Worm (Caenorhabditis elegans) whole organism, young adult: ENCODE measurements around the gene dpff-1.

Source experiments
- B0019.2 ChIP-seq: fragments of 200-800 bp; sonication (Bioruptor generic); conservative IDR thresholded peaks from 2 replicates; pipeline ENCODE4 v1.3.6; 2022; ENCODE audit warnings: missing genetic modification reagents, missing genetic modification characterization, missing compliant biosample characterization
- B0261.1 ChIP-seq: sonication (generic microtip); optimal IDR thresholded peaks from 2 replicates; lab custom pipeline; 2016; ENCODE audit warnings: mild to moderate bottlenecking, missing genetic modification characterization, moderate library complexity, missing compliant biosample characterization
- B0336.3 ChIP-seq: fragments of 200-800 bp; sonication (Bioruptor generic); IDR thresholded peaks from 2 replicates; pipeline ENCODE4 v1.3.6; 2022; ENCODE audit warnings: missing genetic modification characterization, missing compliant biosample characterization
- C06A6.2 ChIP-seq: fragments of 200-800 bp; sonication (Bioruptor generic); conservative IDR thresholded peaks from 2 replicates; pipeline ENCODE4 v1.3.6; 2022; ENCODE audit warnings: missing genetic modification characterization, missing compliant biosample characterization
- D2030.7 ChIP-seq: fragments of 200-800 bp; sonication (Bioruptor generic); IDR thresholded peaks from 2 replicates; pipeline ENCODE4 v1.3.6; 2022; ENCODE audit warnings: missing genetic modification reagents, missing genetic modification characterization, missing compliant biosample characterization
- F55B11.4 ChIP-seq: sonication (generic microtip); optimal IDR thresholded peaks from 2 replicates; lab custom pipeline; 2016; ENCODE audit warnings: missing compliant biosample characterization, missing genetic modification characterization, borderline replicate concordance; ENCODE audit not compliant: insufficient read depth
- F57A8.1 ChIP-seq: fragments of 200-800 bp; sonication (Bioruptor generic); optimal IDR thresholded peaks from 2 replicates; lab custom pipeline; 2018; ENCODE audit warnings: mild to moderate bottlenecking, missing genetic modification characterization, moderate library complexity, missing compliant biosample characterization
- F57C9.4 ChIP-seq: sonication (generic microtip); optimal IDR thresholded peaks from 2 replicates; lab custom pipeline; 2017; ENCODE audit warnings: mild to moderate bottlenecking, missing genetic modification characterization, missing compliant biosample characterization
- Y53F4B.3 ChIP-seq: fragments of 200-800 bp; sonication (Bioruptor generic); IDR thresholded peaks from 2 replicates; pipeline ENCODE4 v1.3.6; 2022; ENCODE audit warnings: missing genetic modification reagents, missing genetic modification characterization, missing compliant biosample characterization
- Y53G8AR.9 ChIP-seq: fragments of 200-800 bp; sonication (Bioruptor generic); conservative IDR thresholded peaks from 2 replicates; pipeline ENCODE4 v1.3.6; 2022; ENCODE audit warnings: missing genetic modification reagents, missing genetic modification characterization, missing compliant biosample characterization
- Y56A3A.18 ChIP-seq: fragments of 200-800 bp; sonication (Bioruptor generic); IDR thresholded peaks from 2 replicates; pipeline ENCODE4 v1.3.6; 2022; ENCODE audit warnings: missing genetic modification reagents, missing genetic modification characterization, missing compliant biosample characterization
- Y95B8A.8 ChIP-seq: fragments of 200-800 bp; sonication (Bioruptor generic); IDR thresholded peaks from 2 replicates; pipeline ENCODE4 v1.3.6; 2022; ENCODE audit warnings: missing genetic modification reagents, missing genetic modification characterization, missing compliant biosample characterization
- aptf-2 ChIP-seq: fragments of 200-800 bp; sonication (Bioruptor generic); conservative IDR thresholded peaks from 2 replicates; pipeline ENCODE4 v1.3.6; 2022; ENCODE audit warnings: missing genetic modification reagents, missing genetic modification characterization, missing compliant biosample characterization
- atf-7 ChIP-seq: sonication (generic microtip); optimal IDR thresholded peaks from 2 replicates; lab custom pipeline; 2017; ENCODE audit warnings: mild to moderate bottlenecking, missing genetic modification characterization, missing compliant biosample characterization
- athp-1 ChIP-seq: sonication (generic microtip); optimal IDR thresholded peaks from 2 replicates; lab custom pipeline; 2017; ENCODE audit warnings: mild to moderate bottlenecking, missing genetic modification characterization, missing compliant biosample characterization
- attf-3 ChIP-seq: fragments of 200-800 bp; sonication (Bioruptor generic); conservative IDR thresholded peaks from 2 replicates; pipeline ENCODE4 v1.3.6; 2022; ENCODE audit warnings: missing genetic modification reagents, missing genetic modification characterization, missing compliant biosample characterization
- attf-6 ChIP-seq: fragments of 200-800 bp; sonication (Bioruptor generic); IDR thresholded peaks from 2 replicates; pipeline ENCODE4 v1.3.6; 2022; ENCODE audit warnings: missing genetic modification reagents, missing genetic modification characterization, missing compliant biosample characterization
- bed-2 ChIP-seq: fragments of 200-800 bp; sonication (Bioruptor generic); IDR thresholded peaks from 2 replicates; pipeline ENCODE4 v1.3.6; 2022; ENCODE audit warnings: missing genetic modification reagents, missing genetic modification characterization, missing compliant biosample characterization
- cebp-2 ChIP-seq: fragments of 200-800 bp; sonication (Bioruptor generic); IDR thresholded peaks from 2 replicates; pipeline ENCODE4 v1.3.6; 2022; ENCODE audit warnings: missing genetic modification characterization, missing compliant biosample characterization
- ceh-40 ChIP-seq: fragments of 200-800 bp; sonication (Bioruptor generic); IDR thresholded peaks from 2 replicates; pipeline ENCODE4 v1.3.6; 2022; ENCODE audit warnings: missing genetic modification characterization, missing compliant biosample characterization
- ceh-79 ChIP-seq: sonication (generic microtip); optimal IDR thresholded peaks from 2 replicates; lab custom pipeline; 2017; ENCODE audit warnings: mild to moderate bottlenecking, missing genetic modification characterization, missing compliant biosample characterization
- ceh-91 ChIP-seq: fragments of 200-800 bp; sonication (Bioruptor generic); IDR thresholded peaks from 2 replicates; pipeline ENCODE4 v1.3.6; 2022; ENCODE audit warnings: missing genetic modification reagents, missing genetic modification characterization, missing compliant biosample characterization
- chd-7 ChIP-seq: sonication (generic microtip); optimal IDR thresholded peaks from 2 replicates; lab custom pipeline; 2016; ENCODE audit warnings: mild to moderate bottlenecking, missing genetic modification characterization, moderate library complexity, missing compliant biosample characterization
- die-1 ChIP-seq: sonication (generic microtip); optimal IDR thresholded peaks from 2 replicates; lab custom pipeline; 2016; ENCODE audit warnings: missing genotype, mild to moderate bottlenecking, missing genetic modification characterization, missing compliant biosample characterization
- dox-1 ChIP-seq: fragments of 200-800 bp; sonication (Bioruptor generic); IDR thresholded peaks from 2 replicates; pipeline ENCODE4 v1.3.6; 2022; ENCODE audit warnings: missing genetic modification reagents, missing genetic modification characterization, missing compliant biosample characterization
- fkh-3 ChIP-seq: sonication (generic microtip); optimal IDR thresholded peaks from 2 replicates; lab custom pipeline; 2016; ENCODE audit warnings: mild to moderate bottlenecking, missing genetic modification characterization, missing compliant biosample characterization
- hlh-26 ChIP-seq: fragments of 200-800 bp; sonication (Bioruptor generic); conservative IDR thresholded peaks from 2 replicates; pipeline ENCODE4 v1.3.6; 2022; ENCODE audit warnings: missing genetic modification reagents, missing genetic modification characterization, missing compliant biosample characterization
- hmg-1.2 ChIP-seq: fragments of 200-800 bp; sonication (Bioruptor generic); IDR thresholded peaks from 2 replicates; pipeline ENCODE4 v1.3.6; 2022; ENCODE audit warnings: missing genetic modification reagents, missing genetic modification characterization, missing compliant biosample characterization
- hmg-20 ChIP-seq: fragments of 200-800 bp; sonication (Bioruptor generic); IDR thresholded peaks from 2 replicates; pipeline ENCODE4 v1.3.6; 2022; ENCODE audit warnings: missing genetic modification reagents, missing genetic modification characterization, missing compliant biosample characterization
- hrde-1 ChIP-seq: sonication (generic microtip); optimal IDR thresholded peaks from 2 replicates; lab custom pipeline; 2016; ENCODE audit warnings: missing genetic modification characterization, mild to moderate bottlenecking, missing compliant biosample characterization, moderate library complexity, missing genotype, missing genetic modification reagents, borderline replicate concordance
- hsf-1 ChIP-seq: fragments of 200-800 bp; sonication (Bioruptor generic); IDR thresholded peaks from 2 replicates; pipeline ENCODE4 v1.3.6; 2022; ENCODE audit warnings: missing genetic modification reagents, missing genetic modification characterization, missing compliant biosample characterization
- lag-1 ChIP-seq: fragments of 200-800 bp; sonication (Bioruptor generic); IDR thresholded peaks from 2 replicates; pipeline ENCODE4 v1.3.6; 2022; ENCODE audit warnings: missing genetic modification reagents, missing genetic modification characterization, missing compliant biosample characterization
- let-607 ChIP-seq, 2 experiments: fragments of 200-800 bp in 1 of 2; sonication (Bioruptor generic) in 1 of 2; sonication (generic microtip) in 1 of 2; optimal IDR thresholded peaks; 2 replicates each; lab custom pipeline; 2016 to 2018; ENCODE audit warnings: mild to moderate bottlenecking in 2 of 2, missing compliant biosample characterization in 2 of 2, missing genetic modification characterization in 2 of 2, moderate library complexity in 2 of 2, missing genotype in 1 of 2
- lin-26 ChIP-seq: fragments of 200-800 bp; sonication (Bioruptor generic); IDR thresholded peaks from 2 replicates; pipeline ENCODE4 v1.3.6; 2022; ENCODE audit warnings: missing genetic modification reagents, missing genetic modification characterization, missing compliant biosample characterization
- lin-54 ChIP-seq: fragments of 200-800 bp; sonication (Bioruptor generic); optimal IDR thresholded peaks from 2 replicates; lab custom pipeline; 2018; ENCODE audit warnings: mild to moderate bottlenecking, missing genetic modification characterization, missing compliant biosample characterization
- madf-6 ChIP-seq: fragments of 200-800 bp; sonication (Bioruptor generic); IDR thresholded peaks from 2 replicates; pipeline ENCODE4 v1.3.6; 2022; ENCODE audit warnings: missing genetic modification reagents, missing genetic modification characterization, missing compliant biosample characterization
- mcd-1 ChIP-seq: fragments of 200-800 bp; sonication (Bioruptor generic); IDR thresholded peaks from 2 replicates; pipeline ENCODE4 v1.3.6; 2022; ENCODE audit warnings: missing genetic modification reagents, missing genetic modification characterization, missing compliant biosample characterization
- mxl-1 ChIP-seq: sonication (generic microtip); optimal IDR thresholded peaks from 2 replicates; lab custom pipeline; 2016; ENCODE audit warnings: missing genetic modification characterization, missing compliant biosample characterization
- nfyb-1 ChIP-seq: fragments of 200-800 bp; sonication (Bioruptor generic); IDR thresholded peaks from 2 replicates; pipeline ENCODE4 v1.3.6; 2022; ENCODE audit warnings: missing genetic modification reagents, missing genetic modification characterization, missing compliant biosample characterization
- nhr-120 ChIP-seq: fragments of 200-800 bp; sonication (Bioruptor generic); IDR thresholded peaks from 2 replicates; pipeline ENCODE4 v1.3.6; 2022; ENCODE audit warnings: missing genetic modification characterization, missing compliant biosample characterization
- nhr-27 ChIP-seq: fragments of 200-800 bp; sonication (Bioruptor generic); optimal IDR thresholded peaks from 2 replicates; lab custom pipeline; 2018; ENCODE audit warnings: mild to moderate bottlenecking, missing genetic modification characterization, moderate library complexity, missing compliant biosample characterization
- nhr-80 ChIP-seq: sonication (generic microtip); optimal IDR thresholded peaks from 2 replicates; lab custom pipeline; 2016; ENCODE audit warnings: missing genetic modification characterization, missing compliant biosample characterization
- nhr-90 ChIP-seq: sonication (generic microtip); optimal IDR thresholded peaks from 2 replicates; lab custom pipeline; 2016; ENCODE audit warnings: missing genotype, mild to moderate bottlenecking, missing genetic modification characterization, missing compliant biosample characterization
- rec-8 ChIP-seq, 2 experiments: sonication (generic microtip); optimal IDR thresholded peaks; 2 replicates each; lab custom pipeline; 2016; ENCODE audit warnings: mild to moderate bottlenecking in 2 of 2, missing genetic modification characterization in 2 of 2, missing genetic modification reagents in 2 of 2, missing genotype in 2 of 2, missing biosample characterization in 1 of 2, missing compliant biosample characterization in 1 of 2, moderate library complexity in 1 of 2
- repo-1 ChIP-seq: sonication (generic microtip); optimal IDR thresholded peaks from 2 replicates; lab custom pipeline; 2017; ENCODE audit warnings: mild to moderate bottlenecking, missing genetic modification characterization, missing compliant biosample characterization
- rpc-1 ChIP-seq, 2 experiments: fragments of 150-350 bp in 1 of 2; sonication (generic microtip) in 1 of 2; optimal IDR thresholded peaks; 2 replicates each; lab custom pipeline; 2014 to 2018; ENCODE audit warnings: missing biosample characterization in 1 of 2, missing genetic modification characterization in 1 of 2, missing genetic modification reagents in 1 of 2, missing genotype in 1 of 2
- sea-2 ChIP-seq: fragments of 200-800 bp; sonication (Bioruptor generic); IDR thresholded peaks from 2 replicates; pipeline ENCODE4 v1.3.6; 2022; ENCODE audit warnings: missing genetic modification characterization, missing compliant biosample characterization
- snpc-1.1 ChIP-seq: sonication (generic microtip); optimal IDR thresholded peaks from 2 replicates; lab custom pipeline; 2017; ENCODE audit warnings: missing genetic modification characterization, mild to moderate bottlenecking, missing compliant biosample characterization, antibody characterized with exemption, moderate library complexity, missing genotype, missing genetic modification reagents; ENCODE audit not compliant: insufficient read depth
- ztf-26 ChIP-seq: sonication (generic microtip); optimal IDR thresholded peaks from 2 replicates; lab custom pipeline; 2017; ENCODE audit warnings: missing genetic modification characterization, missing compliant biosample characterization

Gene dpff-1

DNA sequence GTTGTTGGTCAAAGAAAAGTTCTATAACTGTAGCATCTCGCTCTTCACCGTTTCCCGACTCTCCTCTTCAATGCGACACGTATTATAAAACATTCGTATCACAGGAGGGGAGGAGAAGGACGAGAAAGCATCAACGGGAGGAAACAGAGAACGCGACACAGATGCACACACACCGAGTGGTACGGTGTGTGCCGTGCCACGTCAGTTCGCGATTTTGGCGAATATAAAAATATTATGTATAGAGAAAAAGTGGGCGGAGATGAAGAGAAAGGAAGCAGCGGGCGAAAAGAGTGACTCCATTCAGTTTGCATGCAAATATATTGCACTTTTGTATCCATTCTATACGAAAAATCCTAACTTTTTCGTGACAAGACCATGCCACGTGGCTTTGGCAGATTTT, 8.6 kb upstream of the dpff-1 start (continued):
- TF ChIP-seq ztf-26 (tag; lab: Kevin White, UChicago): no peak
- no peak for TF ChIP-seq chd-7
- TF ChIP-seq hsf-1 (GFP tag; lab: Robert Waterston, UW): no peak
- peak; percentile 40; the same call in 1 of the 2 replicates for TF ChIP-seq dox-1 (GFP tag; lab: Robert Waterston, UW)
- peak; percentile 50 for TF ChIP-seq hrde-1 (tag; lab: Kevin White, UChicago)
- TF ChIP-seq athp-1 (tag; lab: Kevin White, UChicago): no peak
- no peak for TF ChIP-seq aptf-2 (GFP tag; lab: Robert Waterston, UW)
- TF ChIP-seq rpc-1 (optimal IDR thresholded peaks at IDR 0.05; lab: Kevin White, UChicago): no peak
- no peak for TF ChIP-seq rpc-1 (tag; optimal IDR thresholded peaks at IDR 0.05; lab: Kevin White, UChicago)
- no peak for TF ChIP-seq sea-2
- TF ChIP-seq madf-6 (GFP tag; lab: Robert Waterston, UW): peak; percentile 23; the same call in 1 of the 2 replicates
- peak; percentile 54; the same call in 1 of the 2 replicates for TF ChIP-seq nfyb-1
- TF ChIP-seq cebp-2 (GFP tag; lab: Robert Waterston, UW): no peak
- TF ChIP-seq hmg-20 (GFP tag; lab: Robert Waterston, UW): no peak
- peak; percentile 26; the same call in 1 of the 2 replicates for TF ChIP-seq hmg-1.2 (GFP tag; lab: Robert Waterston, UW)
- no peak for TF ChIP-seq F55B11.4 (tag; lab: Kevin White, UChicago)
- TF ChIP-seq die-1 (tag; lab: Kevin White, UChicago): peak; percentile 12
- TF ChIP-seq ceh-79 (tag; lab: Kevin White, UChicago): no peak
- no peak for TF ChIP-seq Y53G8AR.9 (GFP tag; lab: Robert Waterston, UW)
- no peak for TF ChIP-seq rec-8 (tag; optimal IDR thresholded peaks at IDR 0.05; lab: Kevin White, UChicago)
- TF ChIP-seq fkh-3 (tag; lab: Kevin White, UChicago): no peak
- TF ChIP-seq C06A6.2 (GFP tag; lab: Robert Waterston, UW): no peak
- no peak for TF ChIP-seq atf-7 (tag; lab: Kevin White, UChicago)
- no peak for TF ChIP-seq bed-2 (GFP tag; lab: Robert Waterston, UW)
- TF ChIP-seq mxl-1 (tag; lab: Kevin White, UChicago): no peak
- TF ChIP-seq repo-1 (tag; lab: Kevin White, UChicago): no peak
- no peak for TF ChIP-seq attf-6
- TF ChIP-seq mcd-1 (GFP tag; lab: Robert Waterston, UW): no peak
- no peak for TF ChIP-seq lag-1 (GFP tag; lab: Robert Waterston, UW)
- TF ChIP-seq Y53F4B.3 (GFP tag; lab: Robert Waterston, UW): no peak
- TF ChIP-seq F57A8.1 (GFP tag; lab: Kevin White, UChicago): no peak
- peak; percentile 67 for TF ChIP-seq nhr-80
- no peak for TF ChIP-seq F57C9.4 (tag; lab: Kevin White, UChicago)
- no peak for TF ChIP-seq nhr-27 (tag; lab: Kevin White, UChicago)
- 0 out of 2 replicates have a peak, but pooled peaks have one; percentile 35 for TF ChIP-seq D2030.7 (GFP tag; lab: Robert Waterston, UW)
- TF ChIP-seq ceh-40 (GFP tag; lab: Robert Waterston, UW): no peak
- no peak for TF ChIP-seq snpc-1.1 (tag; lab: Kevin White, UChicago)
- TF ChIP-seq let-607 (tag; optimal IDR thresholded peaks at IDR 0.05; lab: Kevin White, UChicago): peak; percentile 77 to 79
- TF ChIP-seq ceh-91: no peak
- no peak for TF ChIP-seq B0261.1 (tag; lab: Kevin White, UChicago)
- no peak for TF ChIP-seq lin-26
- no peak for TF ChIP-seq Y95B8A.8 (GFP tag; lab: Robert Waterston, UW)
- no peak; the same call in 1 of the 2 replicates for TF ChIP-seq B0336.3 (GFP tag; lab: Robert Waterston, UW)
- peak; percentile 33 for TF ChIP-seq lin-54 (GFP tag; lab: Kevin White, UChicago)
- no peak for TF ChIP-seq B0019.2 (GFP tag; lab: Robert Waterston, UW)
- no peak for TF ChIP-seq Y56A3A.18 (GFP tag; lab: Robert Waterston, UW)
- no peak for TF ChIP-seq attf-3 (GFP tag; lab: Robert Waterston, UW)
- TF ChIP-seq hlh-26 (GFP tag; lab: Robert Waterston, UW): no peak
- no peak for TF ChIP-seq nhr-120 (GFP tag; lab: Robert Waterston, UW)
- no peak for TF ChIP-seq nhr-90 (tag; lab: Kevin White, UChicago)
